Worm (Caenorhabditis elegans) whole organism, L4/young adult: ENCODE measurements around the gene F49C5.3.

Source experiments
- W03F9.2 ChIP-seq: fragments of 150-350 bp; optimal IDR thresholded peaks from 2 replicates; lab custom pipeline; 2014; ENCODE audit warnings: missing biosample characterization, missing genetic modification characterization
- dao-5 ChIP-seq: sonication (generic microtip); optimal IDR thresholded peaks from 2 replicates; lab custom pipeline; 2016; ENCODE audit warnings: missing genotype, missing genetic modification characterization, moderate library complexity, missing compliant biosample characterization
- him-1 ChIP-seq: sonication (generic microtip); optimal IDR thresholded peaks from 2 replicates; lab custom pipeline; 2016; ENCODE audit warnings: missing genotype, missing genetic modification reagents, missing genetic modification characterization, missing compliant biosample characterization

- TF ChIP-seq dao-5 (tag; lab: Kevin White, UChicago) (no peak), him-1 (no peak), W03F9.2 (no peak)
These were observed 5.3 kb upstream of the F49C5.3 start, which contains the start of gene srx-120 for ce11 chrII:12530958-12531357.
